Worm (Caenorhabditis elegans): ENCODE results near the gene fat-2.

Gene fat-2

ce11 chrIV:13311331-13312034 is 12.2 kb upstream of the fat-2 start (continued):
- TF ChIP-seq tbx-2 (tag; optimal IDR thresholded peaks at IDR 0.05) = no peak
- peak in 1 of 2 experiments; percentile 20 for TF ChIP-seq lin-35 (GFP tag; optimal IDR thresholded peaks at IDR 0.05)
- TF ChIP-seq lsy-2 (tag; optimal IDR thresholded peaks at IDR 0.05) = peak in 1 of 2 experiments; percentile 19

- no peak for TF ChIP-seq ceh-82 (tag; optimal IDR thresholded peaks at IDR 0.05)
- TF ChIP-seq lin-14 (GFP tag; optimal IDR thresholded peaks at IDR 0.05) = peak; percentile 78
- TF ChIP-seq zip-4 (GFP tag; optimal IDR thresholded peaks at IDR 0.05) = no peak
- no peak for TF ChIP-seq nhr-237 (tag; optimal IDR thresholded peaks at IDR 0.05)
Observed at ce11 chrIV:13313156-13313555, 10.5 kb upstream of the fat-2 start.

- peak; percentile 95 for TF ChIP-seq elt-2 (tag; optimal IDR thresholded peaks at IDR 0.05)
- TF ChIP-seq skn-1 (tag; optimal IDR thresholded peaks at IDR 0.05) = no peak
- no peak for TF ChIP-seq nhr-90 (tag; optimal IDR thresholded peaks at IDR 0.05; ENCODE audit: poor library complexity)
- peak; percentile 1 for TF ChIP-seq pqm-1 (tag; optimal IDR thresholded peaks at IDR 0.05)
- TF ChIP-seq nhr-85 (tag) = peak; percentile 40
- TF ChIP-seq nhr-19 (GFP tag; conservative IDR thresholded peaks at IDR 0.05) = no peak
- no peak for TF ChIP-seq C04F5.9 (tag; optimal IDR thresholded peaks at IDR 0.05)
- TF ChIP-seq ceh-88 (GFP tag; IDR thresholded peaks at IDR 0.05) = no peak
- peak; percentile 3 for TF ChIP-seq lin-14 (GFP tag; optimal IDR thresholded peaks at IDR 0.05)
- no peak for TF ChIP-seq ceh-8 (GFP tag; optimal IDR thresholded peaks at IDR 0.05)
- peak; percentile 26 for TF ChIP-seq nhr-71 (tag; optimal IDR thresholded peaks at IDR 0.05)
- peak in 1 of 2 experiments; percentile 6 for TF ChIP-seq lin-35 (GFP tag; optimal IDR thresholded peaks at IDR 0.05)
- no peak for TF ChIP-seq efl-1 (optimal IDR thresholded peaks at IDR 0.05)
- peak in 1 of 2 experiments; percentile 3 for TF ChIP-seq efl-1 (GFP tag; optimal IDR thresholded peaks at IDR 0.05 in 1 of 2)
Observed at ce11 chrIV:13314181-13314580, 9.5 kb upstream of the fat-2 start.

DNA sequence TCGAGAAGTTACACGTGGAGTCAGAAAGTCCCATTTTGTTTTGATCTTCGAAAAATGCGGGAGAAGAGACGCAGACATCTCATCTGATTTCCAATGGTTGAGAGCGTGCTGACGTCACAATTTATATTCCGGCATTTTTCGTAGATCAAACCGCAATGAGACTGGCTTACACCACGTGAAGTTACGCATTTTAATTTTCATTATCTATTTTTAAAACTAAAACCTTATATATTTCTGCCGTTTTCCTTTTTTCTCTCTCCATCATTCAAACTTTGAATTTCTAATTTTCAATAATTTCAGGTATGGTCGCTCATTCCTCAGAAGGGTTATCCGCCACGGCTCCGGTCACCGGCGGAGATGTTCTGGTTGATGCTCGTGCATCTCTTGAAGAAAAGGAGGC is 8.3 kb upstream of the fat-2 start, which contains the start of gene fat-1:
TSS of gene fat-1 (plus strand) at position 301 of the 400 bp plus-strand sequence.
- TF ChIP-seq nhr-20 (tag; optimal IDR thresholded peaks at IDR 0.05) (no peak), alr-1 (tag; optimal IDR thresholded peaks at IDR 0.05; ENCODE audit: borderline replicate concordance) (no peak), aha-1 (tag; optimal IDR thresholded peaks at IDR 0.05) (no peak), hlh-4 (tag; optimal IDR thresholded peaks at IDR 0.05) (no peak), sup-37 (GFP tag; optimal IDR thresholded peaks at IDR 0.05) (no peak), mep-1 (tag; optimal IDR thresholded peaks at IDR 0.05) (no peak), unc-130 (tag; optimal IDR thresholded peaks at IDR 0.05) (no peak), efl-1 (optimal IDR thresholded peaks at IDR 0.05) (no peak), efl-1 (GFP tag; optimal IDR thresholded peaks at IDR 0.05 in 1 of 2) (no peak), fkh-10 (GFP tag; optimal IDR thresholded peaks at IDR 0.05) (no peak), jun-1 (tag; optimal IDR thresholded peaks at IDR 0.05) (no peak), mab-9 (GFP tag; IDR thresholded peaks at IDR 0.05) (no peak), zag-1 (tag; optimal IDR thresholded peaks at IDR 0.05) (no peak)

DNA sequence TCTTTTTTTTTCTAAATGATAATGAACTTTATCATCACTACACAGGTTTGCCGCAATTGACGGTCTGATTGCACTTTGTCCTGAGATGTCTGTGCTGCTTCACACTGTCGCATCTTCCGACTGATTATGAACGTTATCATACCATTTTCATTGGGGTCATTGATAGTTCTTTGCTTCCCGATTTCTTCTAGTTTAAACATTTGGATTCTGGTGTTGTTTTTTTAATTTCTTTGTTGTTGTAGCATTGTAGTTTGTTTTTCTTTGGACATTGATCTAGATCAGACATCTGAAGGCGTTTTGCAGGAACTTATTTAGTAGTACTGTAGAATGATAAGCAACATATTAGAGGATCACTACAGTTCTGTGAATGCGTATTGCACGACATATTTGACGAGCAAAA is 4.9 kb upstream of the fat-2 start:
- TF ChIP-seq sup-37 (GFP tag; optimal IDR thresholded peaks at IDR 0.05) (no peak), mep-1 (tag; optimal IDR thresholded peaks at IDR 0.05) (no peak), lsy-2 (tag; optimal IDR thresholded peaks at IDR 0.05) (no peak), pag-3 (tag; optimal IDR thresholded peaks at IDR 0.05; ENCODE audit: borderline replicate concordance, insufficient read depth) (no peak), sox-4 (tag; optimal IDR thresholded peaks at IDR 0.05) (no peak), lin-39 (tag; optimal IDR thresholded peaks at IDR 0.05) (no peak), nhr-20 (tag; optimal IDR thresholded peaks at IDR 0.05) (peak; percentile 83), ets-5 (GFP tag; IDR thresholded peaks at IDR 0.05) (no peak), unc-130 (tag; optimal IDR thresholded peaks at IDR 0.05) (no peak), vab-15 (tag; optimal IDR thresholded peaks at IDR 0.05) (no peak), ceh-88 (GFP tag; IDR thresholded peaks at IDR 0.05) (no peak), tbx-2 (tag; optimal IDR thresholded peaks at IDR 0.05) (peak; percentile 3), nhr-12 (tag; optimal IDR thresholded peaks at IDR 0.05) (no peak), nhr-84 (tag; optimal IDR thresholded peaks at IDR 0.05) (no peak), hpl-2 (GFP tag; optimal IDR thresholded peaks at IDR 0.05) (no peak), ceh-90 (tag; optimal IDR thresholded peaks at IDR 0.05) (no peak), ceh-8 (GFP tag; optimal IDR thresholded peaks at IDR 0.05) (no peak), ceh-63 (GFP tag; optimal IDR thresholded peaks at IDR 0.05) (no peak), egl-27 (tag; optimal IDR thresholded peaks at IDR 0.05) (no peak), hlh-4 (tag; optimal IDR thresholded peaks at IDR 0.05) (no peak), egl-13 (tag; optimal IDR thresholded peaks at IDR 0.05) (no peak), aly-2 (tag; optimal IDR thresholded peaks at IDR 0.05) (no peak), dsc-1 (tag; optimal IDR thresholded peaks at IDR 0.05) (no peak)
